Worm (Caenorhabditis elegans) whole organism, late embryonic: ENCODE data around the gene cpt-5.

ENCODE experiments used
- C08G9.2 ChIP-seq: sonication (generic microtip); optimal IDR thresholded peaks from 2 replicates; lab custom pipeline; 2016; ENCODE audit warnings: mild to moderate bottlenecking, missing genetic modification characterization, moderate library complexity, missing compliant biosample characterization
- C38D4.7 ChIP-seq: fragments of 200-800 bp; sonication (Bioruptor generic); optimal IDR thresholded peaks from 2 replicates; lab custom pipeline; 2018; ENCODE audit warnings: mild to moderate bottlenecking, missing genetic modification characterization, moderate library complexity, missing compliant biosample characterization
- K09A11.1 ChIP-seq: sonication (generic microtip); optimal IDR thresholded peaks from 2 replicates; lab custom pipeline; 2017; ENCODE audit warnings: antibody characterized with exemption, mild to moderate bottlenecking, missing genetic modification characterization, missing compliant biosample characterization; ENCODE audit not compliant: insufficient read depth
- ama-1 ChIP-seq: fragments of 150-350 bp; optimal IDR thresholded peaks from 2 replicates; lab custom pipeline; 2014
- ceh-14 ChIP-seq: sonication (generic microtip); optimal IDR thresholded peaks from 2 replicates; lab custom pipeline; 2016; ENCODE audit warnings: missing genotype, missing genetic modification characterization, missing compliant biosample characterization
- ceh-18 ChIP-seq: sonication (generic microtip); optimal IDR thresholded peaks from 2 replicates; lab custom pipeline; 2016; ENCODE audit warnings: missing genetic modification characterization, missing compliant biosample characterization
- ceh-22 ChIP-seq: sonication (generic microtip); optimal IDR thresholded peaks from 2 replicates; lab custom pipeline; 2017; ENCODE audit warnings: missing biosample characterization, missing genetic modification characterization
- ceh-24 ChIP-seq: sonication (generic microtip); optimal IDR thresholded peaks from 2 replicates; lab custom pipeline; 2016; ENCODE audit warnings: mild to moderate bottlenecking, missing genetic modification characterization, missing compliant biosample characterization
- ceh-30 ChIP-seq: fragments of 150-350 bp; optimal IDR thresholded peaks from 2 replicates; lab custom pipeline; 2014; ENCODE audit warnings: missing biosample characterization, missing genetic modification characterization
- ets-4 ChIP-seq: sonication (generic microtip); optimal IDR thresholded peaks from 2 replicates; lab custom pipeline; 2016; ENCODE audit warnings: missing genetic modification characterization, missing compliant biosample characterization
- fkh-10 ChIP-seq: fragments of 150-350 bp; optimal IDR thresholded peaks from 2 replicates; lab custom pipeline; 2014; ENCODE audit warnings: missing biosample characterization, missing genetic modification reagents, missing genetic modification characterization
- gmeb-2 ChIP-seq: sonication (generic microtip); optimal IDR thresholded peaks from 2 replicates; lab custom pipeline; 2016; ENCODE audit warnings: missing genetic modification characterization, inconsistent platforms, missing compliant biosample characterization
- hlh-8 ChIP-seq: sonication (generic microtip); optimal IDR thresholded peaks from 2 replicates; lab custom pipeline; 2016; ENCODE audit warnings: missing genotype, missing genetic modification characterization, missing compliant biosample characterization
- madf-2 ChIP-seq: sonication (generic microtip); optimal IDR thresholded peaks from 2 replicates; lab custom pipeline; 2017; ENCODE audit warnings: missing genetic modification characterization, missing compliant biosample characterization
- nfya-1 ChIP-seq: sonication (generic microtip); optimal IDR thresholded peaks from 2 replicates; lab custom pipeline; 2017; ENCODE audit warnings: missing genetic modification characterization, mild to moderate bottlenecking, missing compliant biosample characterization, antibody characterized with exemption, moderate library complexity
- nhr-11 ChIP-seq: fragments of 150-350 bp; optimal IDR thresholded peaks from 2 replicates; lab custom pipeline; 2014; ENCODE audit warnings: missing biosample characterization, missing genetic modification characterization
- npax-4 ChIP-seq: sonication (generic microtip); optimal IDR thresholded peaks from 2 replicates; lab custom pipeline; 2016; ENCODE audit warnings: missing genetic modification characterization, missing compliant biosample characterization
- pat-9 ChIP-seq: fragments of 200-800 bp; sonication (Bioruptor generic); optimal IDR thresholded peaks from 2 replicates; lab custom pipeline; 2018; ENCODE audit warnings: mild to moderate bottlenecking, missing genetic modification characterization, moderate library complexity, missing compliant biosample characterization
- pha-4 ChIP-seq: fragments of 150-350 bp; optimal IDR thresholded peaks from 2 replicates; lab custom pipeline; 2018; ENCODE audit warnings: missing biosample characterization, missing genetic modification reagents, missing genetic modification characterization
- pros-1 ChIP-seq: fragments of 150-350 bp; optimal IDR thresholded peaks from 2 replicates; lab custom pipeline; 2014; ENCODE audit warnings: missing biosample characterization, missing genetic modification reagents, missing genetic modification characterization
- tbx-7 ChIP-seq: sonication (generic microtip); optimal IDR thresholded peaks from 2 replicates; lab custom pipeline; 2016; ENCODE audit warnings: missing genotype, missing genetic modification characterization, missing compliant biosample characterization
- ttx-3 ChIP-seq: sonication (generic microtip); optimal IDR thresholded peaks from 2 replicates; lab custom pipeline; 2016; ENCODE audit warnings: missing genetic modification reagents, missing genetic modification characterization, missing compliant biosample characterization
- unc-55 ChIP-seq: sonication (generic microtip); optimal IDR thresholded peaks from 2 replicates; lab custom pipeline; 2017; ENCODE audit warnings: missing biosample characterization, missing genetic modification reagents, missing genetic modification characterization
- unc-86 ChIP-seq: sonication (generic microtip); optimal IDR thresholded peaks from 2 replicates; lab custom pipeline; 2016; ENCODE audit warnings: missing genetic modification characterization, missing compliant biosample characterization
- zip-5 ChIP-seq: sonication (generic microtip); optimal IDR thresholded peaks from 2 replicates; lab custom pipeline; 2016; ENCODE audit warnings: missing genetic modification characterization, missing compliant biosample characterization

cpt-5 gene

DNA sequence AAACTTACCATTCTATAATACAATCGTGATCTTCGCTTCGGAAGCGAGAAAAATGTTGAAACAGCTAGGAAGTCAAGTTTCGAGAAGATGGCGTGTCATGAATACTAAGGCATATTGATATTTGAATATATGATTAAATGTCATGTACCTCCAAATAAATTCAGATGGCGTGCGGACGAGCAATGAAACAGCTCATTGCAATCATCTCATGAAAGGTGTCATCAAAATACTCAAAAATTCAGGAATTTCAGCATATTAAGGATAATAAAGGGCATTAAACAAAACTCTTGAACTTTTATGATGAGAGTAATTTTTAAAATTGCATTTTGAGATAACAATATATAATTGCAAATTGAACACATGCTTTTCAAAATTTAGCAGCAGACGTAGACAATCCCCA is 42.4 kb downstream of the cpt-5 start, which contains the start of gene gcy-32:
Gene gcy-32 (minus strand): TSS at position 101 of the 400 bp plus-strand sequence.
- TF ChIP-seq ama-1, result no peak
- TF ChIP-seq nhr-11 (tag; lab: Kevin White, UChicago), result no peak

DNA sequence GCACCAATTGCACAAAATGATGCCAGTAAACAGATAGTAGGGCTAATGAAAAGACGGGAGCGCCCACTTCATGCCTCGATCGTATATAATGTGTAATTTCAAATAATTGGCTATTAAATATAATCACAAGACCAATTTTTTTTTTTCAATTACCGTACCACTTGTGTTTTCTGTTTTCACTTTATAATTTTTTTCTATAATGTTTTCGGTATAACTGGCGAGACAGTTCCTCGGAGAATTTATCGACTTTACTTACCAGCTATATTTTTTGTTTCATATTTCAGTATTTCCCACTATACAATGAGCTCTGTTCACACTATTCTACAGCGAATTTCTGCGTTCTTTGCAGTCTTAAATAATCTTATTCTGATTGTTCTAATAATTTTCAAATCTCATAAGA is 43.2 kb downstream of the cpt-5 start, which contains the start of gene str-252:
Gene str-252 (plus strand): TSS at position 301 of the 400 bp plus-strand sequence.
- TF ChIP-seq ceh-24 (tag; lab: Kevin White, UChicago), result no peak

DNA sequence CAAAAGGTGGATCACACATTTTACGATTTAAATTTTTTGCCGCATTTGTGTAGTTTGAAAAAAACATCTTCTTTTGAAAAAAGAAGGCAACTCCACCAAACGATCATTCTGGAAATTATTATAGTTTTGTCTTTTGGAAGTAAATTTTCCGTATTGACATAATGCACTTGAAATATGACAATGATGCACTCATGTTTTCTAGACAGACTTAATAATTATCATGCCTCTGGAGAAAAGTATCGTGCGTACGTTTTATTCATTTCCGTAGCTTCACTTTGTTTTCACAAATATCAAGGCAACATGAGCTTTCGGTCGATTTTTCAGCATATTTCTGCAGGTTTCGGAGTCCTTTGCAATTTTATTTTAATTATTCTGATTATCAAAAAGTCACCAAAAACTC is 45.3 kb downstream of the cpt-5 start, which contains the start of gene str-250:
Gene str-250 (plus strand): TSS at position 301 of the 400 bp plus-strand sequence.
- TF ChIP-seq C08G9.2 (tag; lab: Kevin White, UChicago) (no peak), unc-86 (tag; lab: Kevin White, UChicago) (no peak), npax-4 (tag; lab: Kevin White, UChicago) (no peak), gmeb-2 (tag; lab: Kevin White, UChicago) (no peak), C38D4.7 (GFP tag; lab: Kevin White, UChicago) (no peak), ets-4 (no peak)

DNA sequence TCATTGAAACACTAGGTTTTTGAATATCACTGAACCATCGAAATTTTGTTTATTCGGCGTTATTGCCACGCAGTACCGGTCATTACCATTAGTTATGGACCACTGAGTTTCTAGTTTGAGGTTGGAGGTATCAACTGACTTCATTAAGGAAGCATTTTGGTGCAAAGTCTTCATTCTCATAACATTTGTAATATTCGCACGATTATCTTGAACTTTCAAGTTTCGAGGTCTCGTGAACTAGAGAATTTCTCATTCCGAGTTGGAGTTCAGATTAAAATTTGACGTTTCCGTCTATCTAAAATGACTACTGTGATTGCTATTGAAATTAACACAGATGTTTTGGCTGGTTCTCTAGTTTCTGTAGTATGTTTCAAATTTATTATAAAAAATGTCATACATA is 47.7 kb downstream of the cpt-5 start, which contains the start of gene srx-42:
Gene srx-42 (plus strand): TSS at position 301 of the 400 bp plus-strand sequence.
- no peak for TF ChIP-seq tbx-7 (tag; lab: Kevin White, UChicago)

DNA sequence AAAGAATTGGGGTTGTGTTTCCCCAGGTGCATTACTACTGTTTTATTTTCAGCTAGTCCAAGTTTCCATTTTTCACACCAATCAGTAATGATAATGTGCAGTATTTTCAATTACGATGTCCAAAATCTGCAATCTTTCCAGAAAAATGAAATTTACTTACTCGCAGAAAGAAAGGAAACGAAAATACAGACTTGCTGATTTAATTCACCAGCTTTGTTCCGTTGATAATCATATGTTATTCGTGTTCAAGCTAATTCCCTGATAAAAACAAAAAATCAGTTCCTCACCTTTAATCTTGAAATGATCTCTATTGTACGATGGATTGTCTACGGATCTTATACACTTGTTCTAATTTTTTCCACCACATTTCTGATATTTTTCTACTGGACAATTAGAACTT is 50.9 kb downstream of the cpt-5 start, which contains the start of gene srxa-11:
Gene srxa-11 (plus strand): TSS at position 301 of the 400 bp plus-strand sequence.
- TF ChIP-seq ceh-18 (tag; lab: Kevin White, UChicago) (no peak), ceh-22 (tag; lab: Kevin White, UChicago) (no peak), pat-9 (tag; lab: Kevin White, UChicago) (no peak), K09A11.1 (tag; lab: Kevin White, UChicago) (no peak), hlh-8 (tag; lab: Kevin White, UChicago) (no peak), zip-5 (tag; lab: Kevin White, UChicago) (no peak), pha-4 (no peak), nfya-1 (tag; lab: Kevin White, UChicago) (no peak), C08G9.2 (tag; lab: Kevin White, UChicago) (no peak), fkh-10 (GFP tag; lab: Kevin White, UChicago) (no peak), unc-55 (GFP tag; lab: Kevin White, UChicago) (no peak), ttx-3 (tag; lab: Kevin White, UChicago) (no peak), ceh-30 (tag; lab: Kevin White, UChicago) (no peak), madf-2 (tag; lab: Kevin White, UChicago) (no peak), ceh-14 (no peak), pros-1 (tag; lab: Kevin White, UChicago) (no peak)
